Worm (Caenorhabditis elegans): ENCODE data around the gene hlh-26.

Gene hlh-26

ce11 chrII:5533642-5534041 is at the start of gene hlh-26:
Gene hlh-26, minus strand, starts transcription at chrII:5533742.
- TF ChIP-seq ceh-40 (GFP tag; IDR thresholded peaks at IDR 0.05) (no peak), die-1 (tag; optimal IDR thresholded peaks at IDR 0.05) (no peak), F57A8.1 (GFP tag; optimal IDR thresholded peaks at IDR 0.05) (no peak), T07F8.4 (tag; optimal IDR thresholded peaks at IDR 0.05) (no peak), ekl-4 (GFP tag; IDR thresholded peaks at IDR 0.05) (no peak), nfya-1 (tag; optimal IDR thresholded peaks at IDR 0.05; ENCODE audit: borderline replicate concordance, insufficient read depth) (no peak), snpc-1.1 (tag; optimal IDR thresholded peaks at IDR 0.05; ENCODE audit: insufficient read depth) (no peak), atf-7 (tag; optimal IDR thresholded peaks at IDR 0.05) (no peak), B0019.2 (GFP tag; conservative IDR thresholded peaks at IDR 0.05) (no peak), F33H1.4 (GFP tag; IDR thresholded peaks at IDR 0.05) (no peak), chd-7 (tag; optimal IDR thresholded peaks at IDR 0.05) (no peak), egrh-3 (GFP tag; IDR thresholded peaks at IDR 0.05) (no peak), snpc-3.4 (tag; optimal IDR thresholded peaks at IDR 0.05) (no peak), K12H6.12 (tag; optimal IDR thresholded peaks at IDR 0.05) (no peak), F39B2.1 (GFP tag; IDR thresholded peaks at IDR 0.05) (no peak)

- TF ChIP-seq die-1 (tag; optimal IDR thresholded peaks at IDR 0.05): no peak
- TF ChIP-seq lir-1 (GFP tag; conservative IDR thresholded peaks at IDR 0.05): no peak
- TF ChIP-seq snpc-1.3 (tag; optimal IDR thresholded peaks at IDR 0.05; ENCODE audit: insufficient read depth): no peak
- TF ChIP-seq ztf-22 (GFP tag; optimal IDR thresholded peaks at IDR 0.05): no peak
Observed at ce11 chrII:5582309-5582708, 48.8 kb upstream of the hlh-26 start, which contains the start of gene T25E4.2. Gene T25E4.2, minus strand, starts transcription at chrII:5582409.

- 0 out of 2 replicates have a peak, but pooled peaks have one; percentile 56 for TF ChIP-seq bed-1 (GFP tag; IDR thresholded peaks at IDR 0.05)
- TF ChIP-seq lin-54 (GFP tag; optimal IDR thresholded peaks at IDR 0.05): no peak
Observed at ce11 chrII:5579236-5579635, 45.7 kb upstream of the hlh-26 start.

ce11 chrII:5578714-5579113 is 45.2 kb upstream of the hlh-26 start:
- TF ChIP-seq D2030.7 (GFP tag; IDR thresholded peaks at IDR 0.05): no peak
- no peak for TF ChIP-seq ets-4 (GFP tag; optimal IDR thresholded peaks at IDR 0.05)
- TF ChIP-seq athp-1 (tag; optimal IDR thresholded peaks at IDR 0.05): no peak
- TF ChIP-seq zfh-2 (GFP tag; conservative IDR thresholded peaks at IDR 0.05): peak; percentile 74; the same call in 1 of the 2 replicates
- peak; percentile 76 for TF ChIP-seq egrh-3 (GFP tag; IDR thresholded peaks at IDR 0.05)

ce11 chrII:5578035-5578434 is 44.5 kb upstream of the hlh-26 start, which contains the start of gene T25E4.1:
Gene T25E4.1, plus strand, starts transcription at chrII:5578335.
- TF ChIP-seq ama-1 (optimal IDR thresholded peaks at IDR 0.05) (no peak), ama-1 (GFP tag; optimal IDR thresholded peaks at IDR 0.05) (no peak), B0035.1 (tag; optimal IDR thresholded peaks at IDR 0.05) (no peak), cebp-1 (GFP tag; IDR thresholded peaks at IDR 0.05) (no peak), cebp-1 (tag; optimal IDR thresholded peaks at IDR 0.05) (no peak), B0336.3 (GFP tag; IDR thresholded peaks at IDR 0.05) (no peak), hlh-26 (GFP tag; conservative IDR thresholded peaks at IDR 0.05) (no peak), nhr-27 (tag; optimal IDR thresholded peaks at IDR 0.05) (no peak), tbp1 (GFP tag; optimal IDR thresholded peaks at IDR 0.05) (no peak), ceh-58 (GFP tag; IDR thresholded peaks at IDR 0.05) (no peak), C17E4.6 (GFP tag; IDR thresholded peaks at IDR 0.05) (no peak), rcor-1 (GFP tag; IDR thresholded peaks at IDR 0.05) (no peak), him-1 (tag; optimal IDR thresholded peaks at IDR 0.05) (no peak)
